Worm (Caenorhabditis elegans): ENCODE data around the gene nhr-91.

Gene nhr-91

ce11 chrX:15345346-15346198, 36.4 kb downstream of the nhr-91 start:
- TF ChIP-seq him-1 (tag; optimal IDR thresholded peaks at IDR 0.05) (no peak), dao-5 (tag; optimal IDR thresholded peaks at IDR 0.05) (no peak), W03F9.2 (tag; optimal IDR thresholded peaks at IDR 0.05) (no peak)

- TF ChIP-seq him-1 (tag; optimal IDR thresholded peaks at IDR 0.05) (no peak), dao-5 (tag; optimal IDR thresholded peaks at IDR 0.05) (no peak), W03F9.2 (tag; optimal IDR thresholded peaks at IDR 0.05) (no peak)
These were observed 38.5 kb downstream of the nhr-91 start for ce11 chrX:15347680-15348079.

ce11 chrX:15352871-15353270, 43.7 kb downstream of the nhr-91 start:
- TF ChIP-seq W03F9.2 (tag; optimal IDR thresholded peaks at IDR 0.05) (no peak), him-1 (tag; optimal IDR thresholded peaks at IDR 0.05) (no peak), dao-5 (tag; optimal IDR thresholded peaks at IDR 0.05) (no peak)

- TF ChIP-seq dao-5 (tag; optimal IDR thresholded peaks at IDR 0.05) (peak; percentile 80), him-1 (tag; optimal IDR thresholded peaks at IDR 0.05) (peak; percentile 93), W03F9.2 (tag; optimal IDR thresholded peaks at IDR 0.05) (peak; percentile 56)
These were observed 44.8 kb downstream of the nhr-91 start for ce11 chrX:15353874-15354480.

ce11 chrX:15354938-15355337, 45.8 kb downstream of the nhr-91 start, which contains the start of gene nfki-1:
Gene nfki-1, plus strand, starts transcription at chrX:15355238.
- no peak for TF ChIP-seq dao-5 (tag; optimal IDR thresholded peaks at IDR 0.05)
- TF ChIP-seq W03F9.2 (tag; optimal IDR thresholded peaks at IDR 0.05): no peak

- TF ChIP-seq him-1 (tag; optimal IDR thresholded peaks at IDR 0.05) (no peak), dao-5 (tag; optimal IDR thresholded peaks at IDR 0.05) (no peak), W03F9.2 (tag; optimal IDR thresholded peaks at IDR 0.05) (no peak)
These were observed 46.4 kb downstream of the nhr-91 start for ce11 chrX:15355603-15356002.

ce11 chrX:15362152-15362922, 53.2 kb downstream of the nhr-91 start:
- TF ChIP-seq him-1 (tag; optimal IDR thresholded peaks at IDR 0.05) (peak; percentile 12), W03F9.2 (tag; optimal IDR thresholded peaks at IDR 0.05) (no peak)

Measured in whole organism, L4/young adult.